Worm (Caenorhabditis elegans): Measurements from ENCODE around the gene cest-2.3.
"Not testable (repeated sequence)": the region's sequence is repeated elsewhere in the genome, so short reads cannot be mapped to it uniquely, and the experiment has no call there.

cest-2.3 gene

ce11 chrV:14215106-14215505 is 32.3 kb upstream of the cest-2.3 start, which contains the start of gene T16A9.5:
Gene T16A9.5 (minus strand): TSS chrV:14215206.
- TF ChIP-seq syd-9 (tag; optimal IDR thresholded peaks at IDR 0.05) = no peak
- TF ChIP-seq ceh-18 (tag; optimal IDR thresholded peaks at IDR 0.05) = no peak

ce11 chrV:14212813-14213212 is 30.1 kb upstream of the cest-2.3 start:
- TF ChIP-seq hlh-30 (tag; optimal IDR thresholded peaks at IDR 0.05; ENCODE audit: insufficient read depth) (peak; percentile 25), ztf-16 (tag; optimal IDR thresholded peaks at IDR 0.05) (no peak)

DNA sequence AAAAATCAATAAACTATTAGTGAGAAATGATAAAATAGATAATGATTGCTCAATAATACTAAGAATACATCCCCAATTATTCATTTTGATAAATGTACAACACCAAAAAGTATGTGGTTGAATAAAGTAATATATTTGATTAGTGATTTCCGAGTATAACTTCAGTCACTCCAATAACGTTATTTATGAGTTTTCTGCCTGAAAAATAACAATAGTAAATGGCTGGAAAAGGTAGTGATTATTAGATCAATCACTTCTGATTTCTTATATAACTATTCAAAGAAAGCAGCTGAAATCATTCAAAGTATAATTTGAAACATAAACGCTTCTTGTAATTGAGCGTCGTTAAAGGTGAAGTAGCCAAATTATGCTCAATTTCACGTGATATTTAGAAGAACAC is 28.0 kb upstream of the cest-2.3 start, which contains the start of gene str-230:
Gene str-230, minus strand, starts transcription at position 101 of the 400 bp plus-strand sequence.
- TF ChIP-seq tbx-2 (tag; optimal IDR thresholded peaks at IDR 0.05) = no peak
- no peak for TF ChIP-seq Y22D7AL.16 (tag; optimal IDR thresholded peaks at IDR 0.05)
- TF ChIP-seq rnt-1 (tag; optimal IDR thresholded peaks at IDR 0.05) = no peak

DNA sequence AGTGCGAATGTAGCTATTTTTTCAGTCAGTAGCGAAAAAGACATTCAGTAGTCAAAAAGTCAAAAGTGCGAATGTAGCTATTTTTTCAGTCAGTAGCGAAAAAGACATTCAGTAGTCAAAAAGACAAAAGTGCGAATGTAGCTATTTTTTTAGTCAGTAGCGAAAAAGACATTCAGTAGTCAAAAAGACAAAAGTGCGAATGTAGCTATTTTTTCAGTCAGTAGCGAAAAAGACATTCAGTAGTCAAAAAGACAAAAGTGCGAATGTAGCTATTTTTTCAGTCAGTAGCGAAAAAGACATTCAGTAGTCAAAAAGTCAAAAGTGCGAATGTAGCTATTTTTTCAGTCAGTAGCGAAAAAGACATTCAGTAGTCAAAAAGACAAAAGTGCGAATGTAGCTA is 22.5 kb upstream of the cest-2.3 start, which contains the start of gene T16A9.3:
Gene T16A9.3, plus strand, starts transcription at position 301 of the 400 bp plus-strand sequence.
- not testable (repeated sequence) for TF ChIP-seq hlh-15 (tag; optimal IDR thresholded peaks at IDR 0.05); K09A11.1 (tag; optimal IDR thresholded peaks at IDR 0.05; ENCODE audit: insufficient read depth); lim-6 (tag; optimal IDR thresholded peaks at IDR 0.05)

DNA sequence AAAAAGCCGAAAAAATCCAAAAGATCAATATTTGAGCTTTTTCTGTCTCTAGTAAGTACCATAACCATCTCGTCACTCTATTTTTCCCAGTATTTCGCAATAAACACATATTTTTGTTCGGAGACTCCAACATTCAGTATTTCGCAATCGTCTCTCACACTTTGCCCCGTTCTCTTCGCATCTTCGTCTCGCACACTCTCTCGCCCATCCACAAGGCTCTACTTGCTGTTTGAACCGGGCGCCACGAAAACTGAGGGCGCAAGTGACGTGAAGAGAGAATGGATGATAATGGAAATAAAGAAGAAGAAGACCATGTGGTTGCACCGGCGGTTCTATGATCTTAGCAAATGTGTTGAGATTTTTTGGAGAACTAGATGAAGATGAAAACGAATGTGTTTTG is 17.3 kb upstream of the cest-2.3 start:
- TF ChIP-seq dve-1 (tag; optimal IDR thresholded peaks at IDR 0.05) (peak; percentile 78), ets-4 (tag; optimal IDR thresholded peaks at IDR 0.05) (peak; percentile 8), nfya-1 (tag; optimal IDR thresholded peaks at IDR 0.05) (peak; percentile 50), tbx-2 (tag; optimal IDR thresholded peaks at IDR 0.05) (peak; percentile 45), hlh-15 (tag; optimal IDR thresholded peaks at IDR 0.05) (no peak), unc-42 (tag; optimal IDR thresholded peaks at IDR 0.05) (peak; percentile 28), ceh-6 (GFP tag; optimal IDR thresholded peaks at IDR 0.05) (no peak), unc-55 (GFP tag; optimal IDR thresholded peaks at IDR 0.05) (peak; percentile 75), fkh-10 (GFP tag; optimal IDR thresholded peaks at IDR 0.05) (no peak), ceh-18 (tag; optimal IDR thresholded peaks at IDR 0.05) (peak; percentile 81)

DNA sequence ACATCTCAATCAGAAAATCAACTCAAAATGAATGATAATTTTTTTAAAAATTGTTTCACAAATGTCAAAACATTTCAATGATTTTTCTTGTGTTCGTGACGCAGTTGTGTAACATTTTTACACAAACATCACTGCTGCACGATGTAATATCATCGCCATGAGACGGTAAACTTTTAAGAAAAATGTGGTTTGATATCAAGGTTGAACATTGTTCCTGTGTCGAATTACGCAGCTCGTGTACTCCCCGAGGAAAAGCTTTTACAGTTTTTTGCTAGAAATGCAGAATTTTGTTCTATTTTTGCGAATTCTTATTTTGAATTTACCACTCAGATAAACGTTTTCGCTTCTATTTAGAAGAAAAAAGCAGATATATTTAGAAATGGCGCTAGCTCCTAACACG is 14.9 kb upstream of the cest-2.3 start:
- TF ChIP-seq ets-4 (tag; optimal IDR thresholded peaks at IDR 0.05) = no peak
- TF ChIP-seq npax-4 (tag; optimal IDR thresholded peaks at IDR 0.05) = no peak
- no peak for TF ChIP-seq K09A11.1 (tag; optimal IDR thresholded peaks at IDR 0.05; ENCODE audit: insufficient read depth)
- no peak for TF ChIP-seq ama-1 (optimal IDR thresholded peaks at IDR 0.05)
- no peak for TF ChIP-seq sox-2 (GFP tag; IDR thresholded peaks at IDR 0.05)
- no peak for TF ChIP-seq pag-3 (tag; optimal IDR thresholded peaks at IDR 0.05; ENCODE audit: borderline replicate concordance)
- no peak for TF ChIP-seq ztf-16 (tag; optimal IDR thresholded peaks at IDR 0.05)
- no peak for TF ChIP-seq ref-2 (tag; optimal IDR thresholded peaks at IDR 0.05)
- TF ChIP-seq nhr-11 (tag; optimal IDR thresholded peaks at IDR 0.05) = no peak
- TF ChIP-seq lin-11 (tag; optimal IDR thresholded peaks at IDR 0.05) = no peak
- TF ChIP-seq ceh-45 (GFP tag; IDR thresholded peaks at IDR 0.05) = no peak
- no peak for TF ChIP-seq zip-5 (tag; optimal IDR thresholded peaks at IDR 0.05)
- TF ChIP-seq sdc-2 (tag; optimal IDR thresholded peaks at IDR 0.05) = no peak
- TF ChIP-seq K02D7.2 (tag; optimal IDR thresholded peaks at IDR 0.05) = no peak
- no peak for TF ChIP-seq ceh-48 (tag; optimal IDR thresholded peaks at IDR 0.05)
- TF ChIP-seq ceh-2 (tag; optimal IDR thresholded peaks at IDR 0.05) = no peak
- no peak for TF ChIP-seq gmeb-2 (tag; optimal IDR thresholded peaks at IDR 0.05)
- TF ChIP-seq T23F11.4 (GFP tag; optimal IDR thresholded peaks at IDR 0.05) = no peak
